Worm (Caenorhabditis elegans) whole organism, L3 larva: Measurements from ENCODE around the gene C18H7.6.

Source experiments
- ZK546.5 ChIP-seq: sonication (generic microtip); optimal IDR thresholded peaks from 2 replicates; lab custom pipeline; 2017; ENCODE audit warnings: missing biosample characterization, missing genetic modification characterization
- elt-1 ChIP-seq: fragments of 150-350 bp; optimal IDR thresholded peaks from 2 replicates; lab custom pipeline; 2014; ENCODE audit warnings: missing biosample characterization, missing genetic modification characterization
- nhr-11 ChIP-seq: fragments of 150-350 bp; optimal IDR thresholded peaks from 2 replicates; lab custom pipeline; 2014; ENCODE audit warnings: missing biosample characterization, missing genetic modification characterization
- nhr-77 ChIP-seq: fragments of 150-350 bp; optimal IDR thresholded peaks from 2 replicates; lab custom pipeline; 2014; ENCODE audit warnings: missing biosample characterization, missing genetic modification characterization

ce11 chrIV:627237-627636, 35.0 kb upstream of the C18H7.6 start, which contains the start of gene nhr-76:
- no peak for TF ChIP-seq ZK546.5
- TF ChIP-seq nhr-77 (tag; lab: Kevin White, UChicago): no peak
- no peak for TF ChIP-seq elt-1 (tag; lab: Kevin White, UChicago)
- no peak for TF ChIP-seq nhr-11
